Worm (Caenorhabditis elegans) whole organism, L2 larva: ENCODE results near the gene F54B8.1.

ENCODE experiments used
- C34F6.9 ChIP-seq: fragments of 150-350 bp; optimal IDR thresholded peaks from 2 replicates; lab custom pipeline; 2014; ENCODE audit warnings: missing biosample characterization, missing genetic modification characterization
- F13H6.1 ChIP-seq: sonication (generic microtip); optimal IDR thresholded peaks from 2 replicates; lab custom pipeline; 2016; ENCODE audit warnings: missing genetic modification characterization, missing compliant biosample characterization
- R02D3.7 ChIP-seq: fragments of 150-350 bp; optimal IDR thresholded peaks from 2 replicates; lab custom pipeline; 2014; ENCODE audit warnings: missing biosample characterization, missing genetic modification characterization
- Y55F3AM.14 ChIP-seq: fragments of 200-800 bp; sonication (Bioruptor generic); optimal IDR thresholded peaks from 2 replicates; lab custom pipeline; 2018; ENCODE audit warnings: mild to moderate bottlenecking, missing genetic modification characterization, missing compliant biosample characterization
- ZK546.5 ChIP-seq: sonication (generic microtip); optimal IDR thresholded peaks from 2 replicates; lab custom pipeline; 2017; ENCODE audit warnings: missing biosample characterization, missing genetic modification characterization
- alr-1 ChIP-seq: fragments of 150-350 bp; optimal IDR thresholded peaks from 2 replicates; lab custom pipeline; 2014; ENCODE audit warnings: missing biosample characterization, missing genetic modification characterization
- aly-2 ChIP-seq: fragments of 150-350 bp; optimal IDR thresholded peaks from 2 replicates; lab custom pipeline; 2014; ENCODE audit warnings: missing biosample characterization, missing genetic modification characterization
- blmp-1 ChIP-seq: sonication (generic microtip); optimal IDR thresholded peaks from 2 replicates; lab custom pipeline; 2017; ENCODE audit warnings: missing genetic modification characterization, mild to moderate bottlenecking, missing compliant biosample characterization, antibody characterized with exemption, moderate library complexity; ENCODE audit not compliant: insufficient read depth
- ceh-16 ChIP-seq: fragments of 150-350 bp; optimal IDR thresholded peaks from 2 replicates; lab custom pipeline; 2014; ENCODE audit warnings: missing biosample characterization, missing genetic modification characterization
- ceh-82 ChIP-seq: fragments of 150-350 bp; optimal IDR thresholded peaks from 2 replicates; lab custom pipeline; 2014; ENCODE audit warnings: missing biosample characterization, missing genetic modification characterization
- crh-2 ChIP-seq: sonication (generic microtip); optimal IDR thresholded peaks from 2 replicates; lab custom pipeline; 2017; ENCODE audit warnings: missing biosample characterization, missing genetic modification characterization
- dmd-4 ChIP-seq: sonication (generic microtip); optimal IDR thresholded peaks from 2 replicates; lab custom pipeline; 2017; ENCODE audit warnings: missing biosample characterization, missing genetic modification characterization
- egl-27 ChIP-seq: sonication (generic microtip); optimal IDR thresholded peaks from 3 replicates; lab custom pipeline; 2017; ENCODE audit warnings: missing biosample characterization, missing genetic modification reagents, missing genetic modification characterization
- elt-1 ChIP-seq: fragments of 150-350 bp; optimal IDR thresholded peaks from 2 replicates; lab custom pipeline; 2014; ENCODE audit warnings: missing biosample characterization, missing genetic modification characterization
- elt-3 ChIP-seq: sonication (generic microtip); optimal IDR thresholded peaks from 2 replicates; lab custom pipeline; 2017; ENCODE audit warnings: missing biosample characterization, missing genetic modification characterization
- fos-1 ChIP-seq: fragments of 150-350 bp; optimal IDR thresholded peaks from 2 replicates; lab custom pipeline; 2014; ENCODE audit warnings: missing biosample characterization, missing genetic modification characterization
- gmeb-1 ChIP-seq: fragments of 150-350 bp; optimal IDR thresholded peaks from 2 replicates; lab custom pipeline; 2014; ENCODE audit warnings: missing biosample characterization, missing genetic modification characterization
- mab-5 ChIP-seq: fragments of 150-350 bp; optimal IDR thresholded peaks from 2 replicates; lab custom pipeline; 2014; ENCODE audit warnings: missing biosample characterization, missing genetic modification characterization
- mbf-1 ChIP-seq: sonication (generic microtip); optimal IDR thresholded peaks from 2 replicates; lab custom pipeline; 2017; ENCODE audit warnings: missing biosample characterization, missing genetic modification characterization
- mdl-1 ChIP-seq, 2 experiments: fragments of 150-350 bp in 1 of 2; sonication (generic microtip) in 1 of 2; optimal IDR thresholded peaks; 2 replicates each; lab custom pipeline; 2017; ENCODE audit warnings: missing biosample characterization in 2 of 2, missing genetic modification characterization in 2 of 2
- nhr-11 ChIP-seq: fragments of 150-350 bp; optimal IDR thresholded peaks from 2 replicates; lab custom pipeline; 2014; ENCODE audit warnings: missing biosample characterization, missing genetic modification characterization
- nhr-12 ChIP-seq: fragments of 150-350 bp; optimal IDR thresholded peaks from 2 replicates; lab custom pipeline; 2014; ENCODE audit warnings: missing biosample characterization, missing genetic modification characterization
- nhr-21 ChIP-seq: fragments of 150-350 bp; optimal IDR thresholded peaks from 2 replicates; lab custom pipeline; 2014; ENCODE audit warnings: missing biosample characterization, missing genetic modification characterization
- nhr-237 ChIP-seq: fragments of 150-350 bp; optimal IDR thresholded peaks from 2 replicates; lab custom pipeline; 2014; ENCODE audit warnings: missing biosample characterization, missing genetic modification characterization
- nhr-25 ChIP-seq: fragments of 150-350 bp; sonication (generic microtip); optimal IDR thresholded peaks from 3 replicates; lab custom pipeline; 2014; ENCODE audit warnings: missing biosample characterization, missing genetic modification characterization
- nhr-6 ChIP-seq: fragments of 150-350 bp; optimal IDR thresholded peaks from 2 replicates; lab custom pipeline; 2014; ENCODE audit warnings: missing biosample characterization, missing genetic modification characterization
- nhr-77 ChIP-seq: fragments of 150-350 bp; optimal IDR thresholded peaks from 2 replicates; lab custom pipeline; 2014; ENCODE audit warnings: missing biosample characterization, missing genetic modification characterization
- peb-1 ChIP-seq: fragments of 150-350 bp; optimal IDR thresholded peaks from 2 replicates; lab custom pipeline; 2014; ENCODE audit warnings: missing biosample characterization, missing genetic modification characterization
- sem-4 ChIP-seq: fragments of 150-350 bp; optimal IDR thresholded peaks from 2 replicates; lab custom pipeline; 2014; ENCODE audit warnings: missing biosample characterization, missing genetic modification reagents, missing genetic modification characterization
- skn-1 ChIP-seq: sonication (generic microtip); optimal IDR thresholded peaks from 2 replicates; lab custom pipeline; 2017; ENCODE audit warnings: missing biosample characterization, missing genetic modification characterization
- sma-3 ChIP-seq: sonication (generic microtip); optimal IDR thresholded peaks from 2 replicates; lab custom pipeline; 2016; ENCODE audit warnings: missing genetic modification reagents, missing genetic modification characterization, missing compliant biosample characterization
- sma-9 ChIP-seq, 2 experiments: fragments of 150-350 bp in 1 of 2; sonication (generic microtip) in 1 of 2; optimal IDR thresholded peaks; 2 replicates each; lab custom pipeline; 2014 to 2016; ENCODE audit warnings: missing genetic modification characterization in 2 of 2, mild to moderate bottlenecking in 1 of 2, missing biosample characterization in 1 of 2, missing compliant biosample characterization in 1 of 2, missing genetic modification reagents in 1 of 2, moderate library complexity in 1 of 2
- snpc-4 ChIP-seq: fragments of 150-350 bp; optimal IDR thresholded peaks from 2 replicates; lab custom pipeline; 2014; ENCODE audit warnings: missing biosample characterization, missing genetic modification characterization
- unc-39 ChIP-seq: fragments of 150-350 bp; optimal IDR thresholded peaks from 2 replicates; lab custom pipeline; 2014; ENCODE audit warnings: missing biosample characterization, missing genetic modification characterization
- unc-62 ChIP-seq: fragments of 150-350 bp; optimal IDR thresholded peaks from 2 replicates; lab custom pipeline; 2014; ENCODE audit warnings: missing biosample characterization, missing genetic modification reagents, missing genetic modification characterization
- zag-1 ChIP-seq: fragments of 150-350 bp; optimal IDR thresholded peaks from 2 replicates; lab custom pipeline; 2014; ENCODE audit warnings: missing biosample characterization, missing genetic modification characterization
- ztf-11 ChIP-seq: sonication (generic microtip); optimal IDR thresholded peaks from 2 replicates; lab custom pipeline; 2017; ENCODE audit warnings: missing biosample characterization, missing genetic modification characterization
- ztf-4 ChIP-seq: fragments of 150-350 bp; optimal IDR thresholded peaks from 2 replicates; lab custom pipeline; 2014; ENCODE audit warnings: missing biosample characterization, missing genetic modification characterization

F54B8.1 gene

ce11 chrV:15782494-15782893, 28.1 kb upstream of the F54B8.1 start, which contains the start of gene T26E4.3:
TSS of gene T26E4.3 (plus strand) at chrV:15782794.
- TF ChIP-seq aly-2, result no peak
- TF ChIP-seq unc-39 (tag; lab: Kevin White, UChicago), result no peak
- TF ChIP-seq sem-4 (tag; lab: Kevin White, UChicago), result no peak
- TF ChIP-seq ztf-4 (tag; lab: Kevin White, UChicago), result no peak
- TF ChIP-seq fos-1 (tag; lab: Kevin White, UChicago), result no peak
- no peak for TF ChIP-seq nhr-12 (tag; lab: Kevin White, UChicago)
- no peak for TF ChIP-seq nhr-21 (tag; lab: Kevin White, UChicago)
- no peak for TF ChIP-seq C34F6.9 (tag; lab: Kevin White, UChicago)
- TF ChIP-seq egl-27 (tag; lab: Kevin White, UChicago), result no peak
- TF ChIP-seq blmp-1 (tag; lab: Kevin White, UChicago), result no peak
- no peak for TF ChIP-seq snpc-4 (tag; lab: Kevin White, UChicago)
- no peak for TF ChIP-seq elt-3 (tag; lab: Kevin White, UChicago)
- no peak for TF ChIP-seq ceh-16 (tag; lab: Kevin White, UChicago)
- TF ChIP-seq alr-1 (tag; lab: Kevin White, UChicago), result no peak
- no peak for TF ChIP-seq ZK546.5 (tag; lab: Kevin White, UChicago)
- no peak for TF ChIP-seq dmd-4 (tag; lab: Kevin White, UChicago)
- TF ChIP-seq peb-1 (tag; lab: Kevin White, UChicago), result no peak
- no peak for TF ChIP-seq elt-1 (tag; lab: Kevin White, UChicago)
- TF ChIP-seq sma-9 (GFP tag; optimal IDR thresholded peaks at IDR 0.05; lab: Kevin White, UChicago), result no peak
- TF ChIP-seq sma-9 (tag; optimal IDR thresholded peaks at IDR 0.05; lab: Kevin White, UChicago), result no peak
- TF ChIP-seq, all 48 proteins: peak for 0

ce11 chrV:15792409-15792808, 18.1 kb upstream of the F54B8.1 start, which contains the start of gene T26E4.4:
TSS of gene T26E4.4 (minus strand) at chrV:15792509.
- TF ChIP-seq nhr-25 (tag; lab: Kevin White, UChicago), result no peak
- TF ChIP-seq aly-2, result no peak
- TF ChIP-seq sem-4 (tag; lab: Kevin White, UChicago), result no peak
- TF ChIP-seq mdl-1 (tag; optimal IDR thresholded peaks at IDR 0.05; lab: Kevin White, UChicago), result no peak
- no peak for TF ChIP-seq ztf-4 (tag; lab: Kevin White, UChicago)
- TF ChIP-seq nhr-21 (tag; lab: Kevin White, UChicago), result no peak
- no peak for TF ChIP-seq crh-2 (tag; lab: Kevin White, UChicago)
- no peak for TF ChIP-seq mbf-1 (tag; lab: Kevin White, UChicago)
- no peak for TF ChIP-seq ceh-16 (tag; lab: Kevin White, UChicago)
- TF ChIP-seq sma-3 (GFP tag; lab: Kevin White, UChicago), result no peak
- TF ChIP-seq nhr-237 (tag; lab: Kevin White, UChicago), result no peak
- no peak for TF ChIP-seq alr-1 (tag; lab: Kevin White, UChicago)
- no peak for TF ChIP-seq Y55F3AM.14
- no peak for TF ChIP-seq R02D3.7 (tag; lab: Kevin White, UChicago)
- TF ChIP-seq nhr-77 (tag; lab: Kevin White, UChicago), result no peak
- no peak for TF ChIP-seq gmeb-1 (tag; lab: Kevin White, UChicago)
- TF ChIP-seq elt-3 (tag; lab: Kevin White, UChicago), result no peak
- TF ChIP-seq unc-62 (GFP tag; lab: Kevin White, UChicago), result no peak
- TF ChIP-seq blmp-1 (tag; lab: Kevin White, UChicago), result no peak

- no peak for TF ChIP-seq fos-1 (tag; lab: Kevin White, UChicago)
- no peak for TF ChIP-seq elt-1 (tag; lab: Kevin White, UChicago)
- no peak for TF ChIP-seq R02D3.7 (tag; lab: Kevin White, UChicago)
- TF ChIP-seq nhr-11, result no peak
- TF ChIP-seq mab-5 (tag; lab: Kevin White, UChicago), result no peak
- TF ChIP-seq gmeb-1 (tag; lab: Kevin White, UChicago), result no peak
- TF ChIP-seq elt-3 (tag; lab: Kevin White, UChicago), result no peak
- TF ChIP-seq ztf-4 (tag; lab: Kevin White, UChicago), result no peak
- no peak for TF ChIP-seq zag-1 (tag; lab: Kevin White, UChicago)
- TF ChIP-seq nhr-237 (tag; lab: Kevin White, UChicago), result no peak
- no peak for TF ChIP-seq ceh-16 (tag; lab: Kevin White, UChicago)
- no peak for TF ChIP-seq F13H6.1 (tag; lab: Kevin White, UChicago)
- TF ChIP-seq ztf-11 (tag; lab: Kevin White, UChicago), result no peak
- TF ChIP-seq nhr-6, result no peak
- no peak for TF ChIP-seq unc-39 (tag; lab: Kevin White, UChicago)
- no peak for TF ChIP-seq skn-1 (tag; lab: Kevin White, UChicago)
- TF ChIP-seq ceh-82, result no peak
- no peak for TF ChIP-seq crh-2 (tag; lab: Kevin White, UChicago)
- TF ChIP-seq mdl-1 (tag; optimal IDR thresholded peaks at IDR 0.05; lab: Kevin White, UChicago), result no peak
- TF ChIP-seq peb-1 (tag; lab: Kevin White, UChicago), result no peak
Measured at ce11 chrV:15793270-15793669, 17.3 kb upstream of the F54B8.1 start, which contains the start of gene T26E4.7. TSS of gene T26E4.7 (plus strand) at chrV:15793570.
